Worm (Caenorhabditis elegans) whole organism, L4/young adult: ENCODE results near the gene T05A7.1.

Experiments used
- W03F9.2 ChIP-seq: fragments of 150-350 bp; optimal IDR thresholded peaks from 2 replicates; lab custom pipeline; 2014; ENCODE audit warnings: missing biosample characterization, missing genetic modification characterization
- dao-5 ChIP-seq: sonication (generic microtip); optimal IDR thresholded peaks from 2 replicates; lab custom pipeline; 2016; ENCODE audit warnings: missing genotype, missing genetic modification characterization, moderate library complexity, missing compliant biosample characterization
- him-1 ChIP-seq: sonication (generic microtip); optimal IDR thresholded peaks from 2 replicates; lab custom pipeline; 2016; ENCODE audit warnings: missing genotype, missing genetic modification reagents, missing genetic modification characterization, missing compliant biosample characterization

DNA sequence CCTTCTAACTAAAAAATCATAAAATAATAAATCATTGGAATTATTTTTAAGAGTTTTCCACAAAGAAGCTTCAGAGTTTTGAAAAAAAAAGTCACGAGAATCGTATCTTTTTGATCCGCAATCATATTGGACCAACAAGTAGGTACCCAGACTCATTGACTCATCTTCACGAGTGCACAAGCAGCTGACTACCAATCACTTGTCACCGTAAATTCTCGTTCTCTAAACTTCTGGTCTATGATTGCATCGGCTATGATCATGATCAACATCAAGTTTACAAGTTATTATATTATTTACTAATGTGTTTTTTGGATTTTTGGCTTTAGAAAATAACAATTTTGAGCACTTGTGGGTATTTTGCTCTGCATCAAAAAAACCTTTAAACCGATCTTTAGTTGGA is 1.8 kb upstream of the T05A7.1 start:
- TF ChIP-seq dao-5 (tag; lab: Kevin White, UChicago), result no peak
- no peak for TF ChIP-seq him-1
- no peak for TF ChIP-seq W03F9.2 (tag; lab: Kevin White, UChicago)
